Worm (Caenorhabditis elegans) whole organism, dauer: Measurements from ENCODE around the gene oig-3.
"Not testable (repeated sequence)": the region's sequence is repeated elsewhere in the genome, so short reads cannot be mapped to it uniquely, and the experiment has no call there.

Experiments
- unc-62 ChIP-seq: sonication (generic microtip); optimal IDR thresholded peaks from 2 replicates; lab custom pipeline; 2017; ENCODE audit warnings: missing biosample characterization, missing genetic modification reagents, missing genetic modification characterization

oig-3 gene

ce11 chrV:14744824-14745223, 15.4 kb downstream of the oig-3 start:
- no peak for TF ChIP-seq unc-62

ce11 chrV:14746975-14747374, 17.5 kb downstream of the oig-3 start:
- no peak for TF ChIP-seq unc-62

- no peak for TF ChIP-seq unc-62
Measured at ce11 chrV:14748608-14749137, 19.2 kb downstream of the oig-3 start, which contains the start of the genes lipl-8 and Y50E8A.22. lipl-8 (minus strand) TSS chrV:14748708. Y50E8A.22 (minus strand) TSS chrV:14749087.

ce11 chrV:14750357-14750756, 20.9 kb downstream of the oig-3 start, which contains the start of gene nspa-10:
nspa-10 (minus strand) TSS chrV:14750457.
- TF ChIP-seq unc-62, result not testable (repeated sequence)

ce11 chrV:14762563-14762962, 33.1 kb downstream of the oig-3 start:
- no peak for TF ChIP-seq unc-62

ce11 chrV:14763582-14763981, 34.1 kb downstream of the oig-3 start:
- no peak for TF ChIP-seq unc-62

- TF ChIP-seq unc-62, result no peak
Measured at ce11 chrV:14773048-14773447, 43.6 kb downstream of the oig-3 start, which contains the start of gene haf-7. haf-7 (plus strand) TSS chrV:14773258.

ce11 chrV:14779644-14780043, 50.2 kb downstream of the oig-3 start, which contains the start of the genes scrm-7 and Y50E8A.10:
scrm-7 (minus strand) TSS chrV:14779744.
Y50E8A.10 (plus strand) TSS chrV:14779996.
- no peak for TF ChIP-seq unc-62
